Fruit fly (Drosophila melanogaster): Measurements from ENCODE around the gene CG1265.
A peak's percentile ranks its signal among the peaks of the same experiment; 100 is the strongest.

The CG1265 gene

dm6 chr3L:4259102-4259558 lies 4.6 kb downstream of the CG1265 start, which contains the start of the genes CG15011 and CG1309 (continued):
- peak; percentile 63 for TF ChIP-seq CG17385 (GFP tag; optimal IDR thresholded peaks at IDR 0.05)
- peak; percentile 70 for TF ChIP-seq CG18011 (GFP tag; optimal IDR thresholded peaks at IDR 0.05)
- peak; percentile 67 for TF ChIP-seq CG12104 (GFP tag; optimal IDR thresholded peaks at IDR 0.05)
- TF ChIP-seq peb (GFP tag; IDR thresholded peaks at IDR 0.05): peak; percentile 63
- TF ChIP-seq fd96Cb (tag; optimal IDR thresholded peaks at IDR 0.05): peak; percentile 77
- TF ChIP-seq CG18764 (GFP tag; optimal IDR thresholded peaks at IDR 0.05): peak; percentile 75
- TF ChIP-seq ab (GFP tag; optimal IDR thresholded peaks at IDR 0.05): peak; percentile 42
- TF ChIP-seq nmo (GFP tag; optimal IDR thresholded peaks at IDR 0.05): peak; percentile 92
- peak; percentile 86 for TF ChIP-seq Bteb2 (GFP tag; optimal IDR thresholded peaks at IDR 0.05)
- no peak for TF ChIP-seq Dfd (GFP tag; optimal IDR thresholded peaks at IDR 0.05)
- no peak for TF ChIP-seq CG4360 (GFP tag; IDR thresholded peaks at IDR 0.05)
- peak; percentile 24 for TF ChIP-seq sqz (GFP tag; optimal IDR thresholded peaks at IDR 0.05)
- TF ChIP-seq Kr (GFP tag; optimal IDR thresholded peaks at IDR 0.05): no peak
- peak; percentile 37 for TF ChIP-seq CG17802 (tag; optimal IDR thresholded peaks at IDR 0.05)
- peak; percentile 75 for TF ChIP-seq CG8944 (GFP tag; optimal IDR thresholded peaks at IDR 0.05)
- TF ChIP-seq kni (GFP tag; optimal IDR thresholded peaks at IDR 0.05): peak; percentile 59
- peak; percentile 98 for TF ChIP-seq sens (GFP tag)
- TF ChIP-seq Taf1 (GFP tag; IDR thresholded peaks at IDR 0.05): peak; percentile 66
- 0 out of 2 replicates have a peak, but pooled peaks have one; percentile 49 for TF ChIP-seq chm (GFP tag; IDR thresholded peaks at IDR 0.05)
- TF ChIP-seq CG1832 (GFP tag; optimal IDR thresholded peaks at IDR 0.05): no peak
- peak; percentile 66 for TF ChIP-seq her (GFP tag; optimal IDR thresholded peaks at IDR 0.05)
- peak; percentile 80 for TF ChIP-seq Mad (GFP tag; optimal IDR thresholded peaks at IDR 0.05)
- no peak for TF ChIP-seq CG14860 (GFP tag; IDR thresholded peaks at IDR 0.05; ENCODE audit: partially characterized antibody)
- peak; percentile 84 for TF ChIP-seq unpg (GFP tag; optimal IDR thresholded peaks at IDR 0.05)
- TF ChIP-seq Max (GFP tag; optimal IDR thresholded peaks at IDR 0.05): peak; percentile 84
- TF ChIP-seq Mes4 (GFP tag; optimal IDR thresholded peaks at IDR 0.05): peak; percentile 80
- peak; percentile 88 for TF ChIP-seq CG1603 (tag; optimal IDR thresholded peaks at IDR 0.05)
- TF ChIP-seq HHEX (GFP tag; optimal IDR thresholded peaks at IDR 0.05): peak; percentile 52
- TF ChIP-seq Sox102F (GFP tag; optimal IDR thresholded peaks at IDR 0.05): peak; percentile 81
- TF ChIP-seq CG4820 (GFP tag; optimal IDR thresholded peaks at IDR 0.05): peak; percentile 81
- peak; percentile 16; the same call in 1 of the 2 replicates for TF ChIP-seq crol (GFP tag; IDR thresholded peaks at IDR 0.05)
- peak; percentile 85 for TF ChIP-seq abd-A (tag; optimal IDR thresholded peaks at IDR 0.05)
- peak; percentile 85 for TF ChIP-seq Atf3 (GFP tag; optimal IDR thresholded peaks at IDR 0.05)
- TF ChIP-seq NC2α (GFP tag; optimal IDR thresholded peaks at IDR 0.05): peak; percentile 67
- TF ChIP-seq btn (GFP tag; optimal IDR thresholded peaks at IDR 0.05): peak; percentile 59
- TF ChIP-seq ttk (GFP tag; IDR thresholded peaks at IDR 0.05): peak; percentile 79
- TF ChIP-seq gcm2 (GFP tag; optimal IDR thresholded peaks at IDR 0.05): peak; percentile 14
- TF ChIP-seq zf30C (GFP tag; optimal IDR thresholded peaks at IDR 0.05): no peak
- no peak for TF ChIP-seq BtbVII (GFP tag; optimal IDR thresholded peaks at IDR 0.05)
- peak; percentile 91 for TF ChIP-seq Hsf (GFP tag; optimal IDR thresholded peaks at IDR 0.05)
- no peak for TF ChIP-seq ato (GFP tag; IDR thresholded peaks at IDR 0.05; ENCODE audit: partially characterized antibody)
- peak; percentile 85 for TF ChIP-seq zen (tag; optimal IDR thresholded peaks at IDR 0.05)
- peak; percentile 80 for TF ChIP-seq CG7372 (GFP tag; IDR thresholded peaks at IDR 0.05)
- no peak for TF ChIP-seq pros (GFP tag; optimal IDR thresholded peaks at IDR 0.05)
- peak; percentile 83 for TF ChIP-seq twi (tag; optimal IDR thresholded peaks at IDR 0.05)
- peak; percentile 82 for TF ChIP-seq tx (GFP tag; optimal IDR thresholded peaks at IDR 0.05)
- TF ChIP-seq dmrt11E (tag; optimal IDR thresholded peaks at IDR 0.05): peak; percentile 85
- peak; percentile 67 for TF ChIP-seq Oli (tag; optimal IDR thresholded peaks at IDR 0.05)
- peak; percentile 56 for TF ChIP-seq H2.0 (GFP tag; IDR thresholded peaks at IDR 0.05)
- no peak for TF ChIP-seq CkIIα-i1 (GFP tag; IDR thresholded peaks at IDR 0.05)
- TF ChIP-seq ERR (GFP tag; optimal IDR thresholded peaks at IDR 0.05): peak; percentile 49
